Fruit fly (Drosophila melanogaster): ENCODE measurements around the gene cpx.
A peak's percentile ranks its signal among the peaks of the same experiment; 100 is the strongest.

cpx gene

DNA sequence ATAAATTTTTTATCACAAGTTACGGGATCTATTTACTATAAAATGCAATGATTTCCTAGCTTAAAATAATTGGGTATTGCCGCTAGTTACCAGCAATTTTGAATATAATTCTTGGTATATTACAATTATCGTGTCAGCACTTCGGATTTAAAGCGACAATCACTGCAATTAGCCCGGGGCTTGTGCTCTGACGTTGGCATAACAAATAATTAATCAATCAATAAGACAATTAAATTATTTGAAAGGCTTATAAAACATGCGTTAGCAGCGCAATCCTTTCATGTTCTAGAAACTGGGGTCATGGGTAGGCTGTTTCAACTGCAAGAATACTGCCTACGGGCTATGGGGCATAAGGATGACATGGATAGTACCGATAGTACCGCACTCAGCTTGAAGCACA lies 23.3 kb upstream of the cpx start, which contains the start of gene Or82a:
Gene Or82a (plus strand): TSS at position 301 of the 400 bp plus-strand sequence.
- TF ChIP-seq CG15710 (tag; optimal IDR thresholded peaks at IDR 0.05) (no peak), D1 (tag; optimal IDR thresholded peaks at IDR 0.05) (no peak), CG8301 (tag; optimal IDR thresholded peaks at IDR 0.05) (no peak), gl (tag; optimal IDR thresholded peaks at IDR 0.05) (no peak), CG17806 (tag; optimal IDR thresholded peaks at IDR 0.05) (no peak), Snoo (tag; optimal IDR thresholded peaks at IDR 0.05) (no peak), CG34367 (tag; optimal IDR thresholded peaks at IDR 0.05) (no peak), CG9948 (tag; optimal IDR thresholded peaks at IDR 0.05) (no peak), Ets98B (GFP tag; IDR thresholded peaks at IDR 0.05) (no peak), EcR (GFP tag; optimal IDR thresholded peaks at IDR 0.05) (no peak), rn (GFP tag; IDR thresholded peaks at IDR 0.05) (no peak), CG13204 (GFP tag; optimal IDR thresholded peaks at IDR 0.05) (no peak), CG12605 (GFP tag; IDR thresholded peaks at IDR 0.05) (no peak), Pif1A (GFP tag; optimal IDR thresholded peaks at IDR 0.05) (no peak), CG4496 (GFP tag; IDR thresholded peaks at IDR 0.05) (no peak), Pif1B (GFP tag; optimal IDR thresholded peaks at IDR 0.05) (no peak), CG8159 (tag; optimal IDR thresholded peaks at IDR 0.05) (no peak), CG32121 (GFP tag; IDR thresholded peaks at IDR 0.05) (no peak)

DNA sequence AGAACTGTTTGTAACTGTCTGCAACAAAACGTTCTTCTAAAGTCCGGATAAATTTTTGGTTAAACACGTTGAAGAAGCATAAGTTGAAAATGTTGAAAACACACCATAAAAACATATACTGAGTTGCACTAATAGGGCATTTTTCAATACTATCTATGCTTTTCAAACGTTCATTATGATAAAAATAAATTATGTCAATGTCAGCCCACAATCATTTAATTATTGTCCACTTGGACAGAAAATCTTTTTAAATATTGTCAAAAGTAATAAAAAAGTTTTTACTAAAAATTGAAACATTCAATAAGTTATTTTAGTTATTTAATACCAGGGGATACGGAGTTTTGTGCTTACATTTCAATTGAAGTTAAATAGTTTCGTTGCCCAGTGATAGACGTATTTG lies 13.6 kb upstream of the cpx start, which contains the start of gene CG1092:
Gene CG1092 (plus strand): TSS at position 301 of the 400 bp plus-strand sequence.
- no peak for TF ChIP-seq CG15710 (tag; optimal IDR thresholded peaks at IDR 0.05)
- TF ChIP-seq CG8301 (tag; optimal IDR thresholded peaks at IDR 0.05) = no peak
- no peak for TF ChIP-seq CG32121 (GFP tag; IDR thresholded peaks at IDR 0.05)
- no peak for TF ChIP-seq CG10348 (GFP tag; IDR thresholded peaks at IDR 0.05)
- TF ChIP-seq CG4496 (GFP tag; IDR thresholded peaks at IDR 0.05) = no peak
- no peak for TF ChIP-seq CG13204 (GFP tag; optimal IDR thresholded peaks at IDR 0.05)
- TF ChIP-seq D1 (tag; optimal IDR thresholded peaks at IDR 0.05) = no peak
- no peak for TF ChIP-seq fd96Ca (GFP tag; IDR thresholded peaks at IDR 0.05)
- no peak for TF ChIP-seq CG8159 (tag; optimal IDR thresholded peaks at IDR 0.05)
- no peak for TF ChIP-seq CG9948 (tag; optimal IDR thresholded peaks at IDR 0.05)
- TF ChIP-seq EcR (GFP tag; optimal IDR thresholded peaks at IDR 0.05) = no peak
- TF ChIP-seq CG14655 (GFP tag; optimal IDR thresholded peaks at IDR 0.05) = no peak

DNA sequence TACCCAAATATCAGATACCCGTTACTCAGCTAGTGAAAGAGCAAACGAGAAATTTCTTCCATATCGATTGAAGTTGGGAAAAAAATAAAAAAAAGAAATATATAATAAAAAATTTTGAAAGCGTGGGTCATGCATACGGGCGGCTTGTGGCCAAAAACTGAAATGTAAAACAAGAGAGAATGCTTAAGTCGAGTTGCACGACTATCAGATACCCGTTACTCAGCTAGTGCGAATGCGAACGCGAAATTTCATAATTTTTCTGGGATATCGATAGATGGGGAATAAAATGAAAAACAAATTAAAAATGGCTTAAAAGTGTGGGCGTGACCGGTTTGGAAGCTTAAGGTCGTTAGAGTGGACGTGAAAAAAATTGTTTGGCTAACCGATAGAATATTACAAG lies 11.7 kb upstream of the cpx start:
- no peak for TF ChIP-seq CG8301 (tag; optimal IDR thresholded peaks at IDR 0.05)
- TF ChIP-seq Pif1A (GFP tag; optimal IDR thresholded peaks at IDR 0.05) = no peak
- TF ChIP-seq CG9948 (tag; optimal IDR thresholded peaks at IDR 0.05) = no peak
- no peak for TF ChIP-seq CG13204 (GFP tag; optimal IDR thresholded peaks at IDR 0.05)
- no peak for TF ChIP-seq D1 (tag; optimal IDR thresholded peaks at IDR 0.05)
- no peak for TF ChIP-seq Snoo (tag; optimal IDR thresholded peaks at IDR 0.05)
- no peak for TF ChIP-seq CG32121 (GFP tag; IDR thresholded peaks at IDR 0.05)
- no peak for TF ChIP-seq fd96Ca (GFP tag; IDR thresholded peaks at IDR 0.05)
- TF ChIP-seq CG15710 (tag; optimal IDR thresholded peaks at IDR 0.05) = no peak
- TF ChIP-seq CG8159 (tag; optimal IDR thresholded peaks at IDR 0.05) = no peak
- TF ChIP-seq CG34367 (tag; optimal IDR thresholded peaks at IDR 0.05) = no peak

DNA sequence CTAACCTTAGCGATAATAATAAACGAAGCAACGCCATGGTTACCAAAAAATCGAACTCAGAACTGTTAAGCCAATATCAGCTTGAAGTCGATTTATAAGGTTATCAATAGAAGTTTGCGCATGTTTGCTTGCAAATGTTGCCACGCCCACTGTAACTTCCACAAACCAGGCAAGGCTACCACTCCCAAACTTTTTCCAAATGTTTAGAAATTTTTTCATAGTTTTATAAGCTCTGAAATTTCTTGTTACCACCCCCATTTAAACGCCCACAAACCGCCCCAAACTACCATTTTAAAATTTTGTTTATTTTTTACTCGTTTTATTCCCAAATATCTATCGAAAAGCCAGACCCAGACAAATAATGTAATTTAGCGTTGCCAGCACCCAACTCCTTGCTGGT lies 2.2 kb upstream of the cpx start, which contains the start of gene flip:
Gene flip (minus strand): TSS at position 101 of the 400 bp plus-strand sequence.
- TF ChIP-seq gl (tag; optimal IDR thresholded peaks at IDR 0.05) (no peak), fd96Ca (GFP tag; IDR thresholded peaks at IDR 0.05) (no peak), CG32121 (GFP tag; IDR thresholded peaks at IDR 0.05) (no peak), CG8301 (tag; optimal IDR thresholded peaks at IDR 0.05) (no peak), CG17806 (tag; optimal IDR thresholded peaks at IDR 0.05) (no peak), Ets98B (GFP tag; IDR thresholded peaks at IDR 0.05) (no peak), Pif1B (GFP tag; optimal IDR thresholded peaks at IDR 0.05) (no peak), CG13204 (GFP tag; optimal IDR thresholded peaks at IDR 0.05) (no peak), Pif1A (GFP tag; optimal IDR thresholded peaks at IDR 0.05) (no peak), D1 (tag; optimal IDR thresholded peaks at IDR 0.05) (no peak), CG4496 (GFP tag; IDR thresholded peaks at IDR 0.05) (no peak), CG34367 (tag; optimal IDR thresholded peaks at IDR 0.05) (no peak), CG12605 (GFP tag; IDR thresholded peaks at IDR 0.05) (no peak), CG15710 (tag; optimal IDR thresholded peaks at IDR 0.05) (no peak), EcR (GFP tag; optimal IDR thresholded peaks at IDR 0.05) (no peak), Snoo (tag; optimal IDR thresholded peaks at IDR 0.05) (no peak), CG14655 (GFP tag; optimal IDR thresholded peaks at IDR 0.05) (no peak), CG9948 (tag; optimal IDR thresholded peaks at IDR 0.05) (no peak), CG10348 (GFP tag; IDR thresholded peaks at IDR 0.05) (no peak), CG8159 (tag; optimal IDR thresholded peaks at IDR 0.05) (no peak)

DNA sequence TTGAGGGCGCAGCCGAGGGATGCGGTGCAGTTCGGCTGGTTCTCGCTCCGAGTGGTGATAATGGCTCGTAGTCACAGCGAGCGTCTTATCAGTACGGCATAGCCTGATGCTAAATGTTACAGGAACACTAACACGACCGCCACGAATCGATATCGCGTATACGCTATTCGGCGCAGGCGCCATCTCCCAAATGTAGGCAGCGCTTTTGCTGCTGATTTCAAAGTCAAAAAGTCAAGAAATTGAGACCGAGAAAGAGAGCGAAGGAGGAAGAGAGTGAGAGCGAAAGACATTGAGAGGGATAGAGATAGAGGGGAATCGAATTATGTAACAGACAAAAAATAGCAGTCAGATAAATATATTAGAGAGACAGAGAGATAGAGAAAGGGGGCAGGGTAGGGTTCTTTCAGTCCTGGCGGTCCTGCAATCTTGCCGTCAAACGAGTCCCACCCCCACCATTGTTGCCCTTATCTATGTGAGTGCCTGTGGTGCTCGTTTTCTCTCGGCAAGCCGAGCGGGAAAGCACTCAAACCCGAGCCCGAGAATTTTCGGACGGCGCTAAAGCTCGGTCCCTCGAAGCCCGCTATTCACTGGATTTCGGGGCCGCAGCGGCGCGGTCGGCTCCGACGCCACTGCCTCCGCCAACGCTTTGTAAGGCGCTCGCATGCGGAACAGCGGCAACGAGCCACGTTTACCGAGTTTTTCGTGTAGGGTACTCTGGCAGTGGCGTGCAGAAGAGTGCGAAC lies 1.3 kb downstream of the cpx start:
- TF ChIP-seq CG4496 (GFP tag; IDR thresholded peaks at IDR 0.05) (0 out of 3 replicates have a peak, but pooled peaks have one; percentile 29), CG14655 (GFP tag; optimal IDR thresholded peaks at IDR 0.05) (no peak), D1 (tag; optimal IDR thresholded peaks at IDR 0.05) (no peak), CG13204 (GFP tag; optimal IDR thresholded peaks at IDR 0.05) (peak; percentile 16), CG32121 (GFP tag; IDR thresholded peaks at IDR 0.05) (no peak), Ets98B (GFP tag; IDR thresholded peaks at IDR 0.05) (0 out of 2 replicates have a peak, but pooled peaks have one; percentile 13), fd96Ca (GFP tag; IDR thresholded peaks at IDR 0.05) (0 out of 3 replicates have a peak, but pooled peaks have one; percentile 11)

DNA sequence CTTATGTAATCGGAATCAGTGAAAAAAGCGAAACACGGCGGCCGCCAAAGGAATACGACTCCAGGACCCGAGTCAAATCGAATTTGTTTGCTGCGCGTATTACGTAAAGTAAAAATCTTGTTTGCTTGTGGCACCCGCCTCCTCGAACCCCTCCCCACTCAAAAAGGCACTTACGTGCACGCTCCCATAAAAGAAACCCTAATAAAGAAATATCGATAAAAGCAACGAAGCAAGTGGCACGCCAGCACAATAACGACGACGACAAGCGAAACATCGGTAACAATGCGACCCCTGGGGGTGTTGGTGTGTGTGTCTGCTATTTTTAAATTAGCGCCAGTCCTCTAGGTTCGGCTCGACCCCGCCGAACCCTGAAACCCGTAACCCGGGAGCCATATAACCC lies 2.2 kb downstream of the cpx start:
- no peak for TF ChIP-seq CG12605 (GFP tag; IDR thresholded peaks at IDR 0.05)
- no peak for TF ChIP-seq rn (GFP tag; IDR thresholded peaks at IDR 0.05)
- TF ChIP-seq Pif1B (GFP tag; optimal IDR thresholded peaks at IDR 0.05) = no peak
- no peak for TF ChIP-seq CG34367 (tag; optimal IDR thresholded peaks at IDR 0.05)
- no peak for TF ChIP-seq CG13204 (GFP tag; optimal IDR thresholded peaks at IDR 0.05)
- TF ChIP-seq CG8301 (tag; optimal IDR thresholded peaks at IDR 0.05) = no peak
- no peak for TF ChIP-seq gl (tag; optimal IDR thresholded peaks at IDR 0.05)
